Worm (Caenorhabditis elegans): ENCODE measurements around the gene C05B5.4.

DNA sequence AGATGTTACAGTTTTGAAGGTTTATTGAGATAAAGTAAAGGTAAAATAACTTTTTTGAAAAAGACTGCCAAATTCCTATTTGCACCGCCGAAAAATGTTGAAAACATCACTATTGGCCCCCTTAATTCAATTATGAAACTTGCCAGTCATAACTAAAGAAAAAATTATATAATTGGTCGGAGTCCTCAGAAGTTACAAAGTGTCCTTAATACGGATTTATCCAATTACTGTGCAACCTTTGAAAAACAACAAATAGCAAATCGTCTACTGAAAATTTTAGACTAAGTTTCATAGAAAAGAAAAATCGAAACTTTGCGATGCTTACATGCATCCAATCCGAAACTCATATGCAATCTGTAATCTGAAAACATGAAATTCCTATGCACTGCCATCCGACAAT, 9.1 kb upstream of the C05B5.4 start:
- TF ChIP-seq ztf-11 (tag; optimal IDR thresholded peaks at IDR 0.05) (no peak), snpc-4 (tag; optimal IDR thresholded peaks at IDR 0.05) (no peak), elt-3 (tag; optimal IDR thresholded peaks at IDR 0.05) (no peak), nhr-237 (tag; optimal IDR thresholded peaks at IDR 0.05) (no peak), ham-2 (GFP tag; optimal IDR thresholded peaks at IDR 0.05) (no peak), sptf-1 (tag; optimal IDR thresholded peaks at IDR 0.05) (no peak), M03D4.4 (tag; optimal IDR thresholded peaks at IDR 0.05) (no peak), unc-62 (GFP tag; optimal IDR thresholded peaks at IDR 0.05) (no peak)
